Worm (Caenorhabditis elegans): ENCODE measurements around the gene aakb-1.

- peak; percentile 95 for TF ChIP-seq lin-26 (GFP tag; IDR thresholded peaks at IDR 0.05)
- TF ChIP-seq ama-1 (optimal IDR thresholded peaks at IDR 0.05) = no peak
- no peak for TF ChIP-seq ama-1 (GFP tag; optimal IDR thresholded peaks at IDR 0.05)
- no peak for TF ChIP-seq ets-4 (GFP tag; optimal IDR thresholded peaks at IDR 0.05)
- no peak for TF ChIP-seq repo-1 (tag; optimal IDR thresholded peaks at IDR 0.05)
Measured at ce11 chrX:13782074-13782462, 26.5 kb downstream of the aakb-1 start.
